Fruit fly (Drosophila melanogaster): Measurements from ENCODE around the gene Srrm234.

dm6 chr3L:1675242-1675641, 10.4 kb upstream of the Srrm234 start:
- TF ChIP-seq pad (GFP tag; optimal IDR thresholded peaks at IDR 0.05) (no peak), Clk (GFP tag; optimal IDR thresholded peaks at IDR 0.05) (no peak), CG7045 (GFP tag; optimal IDR thresholded peaks at IDR 0.05) (no peak), CG5204 (GFP tag; optimal IDR thresholded peaks at IDR 0.05) (no peak), Mnt (GFP tag; optimal IDR thresholded peaks at IDR 0.05) (no peak), CG11617 (GFP tag; optimal IDR thresholded peaks at IDR 0.05) (no peak), cic (GFP tag; optimal IDR thresholded peaks at IDR 0.05) (no peak), toe (GFP tag; optimal IDR thresholded peaks at IDR 0.05) (no peak), tj (GFP tag; optimal IDR thresholded peaks at IDR 0.05) (no peak), ovo (GFP tag; optimal IDR thresholded peaks at IDR 0.05) (no peak)
